Worm (Caenorhabditis elegans): ENCODE measurements around the gene F53C11.9.

DNA sequence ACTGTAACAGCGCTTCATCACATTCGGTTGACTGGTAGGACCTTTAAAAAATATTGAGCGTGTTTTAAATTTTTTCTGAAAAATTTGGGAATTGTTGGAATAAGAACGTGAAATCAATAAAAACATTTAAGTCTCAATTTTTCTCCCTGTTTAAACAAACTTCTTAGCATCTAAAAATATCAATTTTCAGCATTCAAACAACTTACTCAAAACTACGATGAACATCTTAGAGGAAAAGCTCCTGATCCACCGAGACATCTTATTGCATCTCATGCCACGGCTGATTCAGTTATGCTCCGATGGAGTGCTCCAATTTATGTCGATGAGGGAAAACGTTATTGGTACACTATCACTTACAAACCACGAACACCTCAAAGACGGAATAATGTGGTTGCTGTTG, 21.4 kb downstream of the F53C11.9 start:
- no peak for TF ChIP-seq scrt-1 (GFP tag; IDR thresholded peaks at IDR 0.05)
- TF ChIP-seq sea-1 (GFP tag; conservative IDR thresholded peaks at IDR 0.05), result no peak
- no peak for TF ChIP-seq ama-1 (optimal IDR thresholded peaks at IDR 0.05)
- TF ChIP-seq tbx-11 (GFP tag; IDR thresholded peaks at IDR 0.05), result no peak
- TF ChIP-seq flt-1 (GFP tag; IDR thresholded peaks at IDR 0.05), result no peak
- TF ChIP-seq hmg-4 (GFP tag; optimal IDR thresholded peaks at IDR 0.05), result no peak
- TF ChIP-seq ets-7 (tag; optimal IDR thresholded peaks at IDR 0.05), result no peak
- no peak for TF ChIP-seq pes-1 (GFP tag; IDR thresholded peaks at IDR 0.05)

Data from whole organism, early embryonic.